Fruit fly (Drosophila melanogaster) whole organism, embryonic: ENCODE data around the gene eIF4G2.

Experiments used
- Adf1 ChIP-seq: fragments of 200-800 bp; sonication (Bioruptor generic); IDR thresholded peaks from 2 replicates; pipeline ENCODE4 v1.3.6; 2022; ENCODE audit warnings: missing biosample characterization, missing genetic modification characterization
- B-H1 ChIP-seq: fragments of 200-800 bp; sonication (Bioruptor generic); IDR thresholded peaks from 3 replicates; pipeline ENCODE4 v1.3.6; 2022; ENCODE audit warnings: missing biosample characterization, missing genetic modification characterization
- BtbVII ChIP-seq: fragments of 200-800 bp; sonication (Bioruptor generic); optimal IDR thresholded peaks from 3 replicates; lab custom pipeline; 2017; ENCODE audit warnings: missing biosample characterization, mild to moderate bottlenecking, missing genetic modification characterization
- CG10654 ChIP-seq: fragments of 200-800 bp; sonication (Bioruptor generic); optimal IDR thresholded peaks from 2 replicates; lab custom pipeline; 2016; ENCODE audit warnings: missing biosample characterization, missing genetic modification characterization
- CG11247 ChIP-seq: fragments of 200-800 bp; sonication (Bioruptor generic); IDR thresholded peaks from 2 replicates; pipeline ENCODE4 v1.3.6; 2022; ENCODE audit warnings: missing biosample characterization, missing genetic modification characterization
- CG12236 ChIP-seq: fragments of 200-800 bp; sonication (Bioruptor generic); optimal IDR thresholded peaks from 2 replicates; lab custom pipeline; 2016; ENCODE audit warnings: missing biosample characterization, missing genetic modification characterization
- CG12769 ChIP-seq: fragments of 200-800 bp; sonication (Bioruptor generic); optimal IDR thresholded peaks from 2 replicates; lab custom pipeline; 2019; ENCODE audit warnings: missing biosample characterization, mild to moderate bottlenecking, missing genetic modification characterization, moderate library complexity
- CG12942 ChIP-seq: fragments of 200-800 bp; sonication (Bioruptor generic); optimal IDR thresholded peaks from 3 replicates; lab custom pipeline; 2016; ENCODE audit warnings: missing biosample characterization, missing genetic modification characterization
- CG1647 ChIP-seq: fragments of 200-800 bp; sonication (Bioruptor generic); optimal IDR thresholded peaks from 3 replicates; lab custom pipeline; 2016; ENCODE audit warnings: missing biosample characterization, missing genetic modification characterization
- CG16779 ChIP-seq: fragments of 200-800 bp; sonication (Bioruptor generic); IDR thresholded peaks from 2 replicates; pipeline ENCODE4 v1.3.6; 2022; ENCODE audit warnings: missing biosample characterization, missing genetic modification characterization
- CG16863 ChIP-seq: fragments of 200-800 bp; sonication (Bioruptor generic); optimal IDR thresholded peaks from 3 replicates; lab custom pipeline; 2016; ENCODE audit warnings: missing biosample characterization, missing genetic modification characterization
- CG17385 ChIP-seq: fragments of 200-800 bp; sonication (Bioruptor generic); optimal IDR thresholded peaks from 3 replicates; lab custom pipeline; 2018; ENCODE audit warnings: missing biosample characterization, mild to moderate bottlenecking, missing genetic modification characterization
- CG17568 ChIP-seq: fragments of 200-800 bp; sonication (Bioruptor generic); optimal IDR thresholded peaks from 2 replicates; lab custom pipeline; 2018; ENCODE audit warnings: missing biosample characterization, mild to moderate bottlenecking, missing genetic modification characterization, moderate library complexity
- CG17612 ChIP-seq: fragments of 200-800 bp; sonication (Bioruptor generic); IDR thresholded peaks from 2 replicates; pipeline ENCODE4 v1.3.6; 2022; ENCODE audit warnings: missing biosample characterization, missing genetic modification characterization
- CG17912 ChIP-seq: fragments of 200-800 bp; sonication (Bioruptor generic); optimal IDR thresholded peaks from 2 replicates; lab custom pipeline; 2018; ENCODE audit warnings: missing biosample characterization, mild to moderate bottlenecking, missing genetic modification characterization
- CG18764 ChIP-seq: fragments of 200-800 bp; sonication (Bioruptor generic); optimal IDR thresholded peaks from 3 replicates; lab custom pipeline; 2016; ENCODE audit warnings: missing biosample characterization, missing genetic modification characterization
- CG2120 ChIP-seq: fragments of 200-800 bp; sonication (Bioruptor generic); optimal IDR thresholded peaks from 3 replicates; lab custom pipeline; 2016; ENCODE audit warnings: missing biosample characterization, missing genetic modification characterization
- CG2199 ChIP-seq: fragments of 200-800 bp; sonication (Bioruptor generic); IDR thresholded peaks from 3 replicates; pipeline ENCODE4 v1.3.6; 2022; ENCODE audit warnings: missing biosample characterization, missing genetic modification characterization
- CG31365 ChIP-seq: fragments of 200-800 bp; sonication (Bioruptor generic); optimal IDR thresholded peaks from 2 replicates; lab custom pipeline; 2018; ENCODE audit warnings: missing biosample characterization, mild to moderate bottlenecking, missing genetic modification characterization
- CG3726 ChIP-seq: fragments of 200-800 bp; sonication (Bioruptor generic); IDR thresholded peaks from 3 replicates; pipeline ENCODE4, ENCODE4 v1.3.6; 2022; ENCODE audit warnings: missing biosample characterization, missing genetic modification characterization
- CG5180 ChIP-seq: fragments of 200-800 bp; sonication (Bioruptor generic); optimal IDR thresholded peaks from 3 replicates; lab custom pipeline; 2017; ENCODE audit warnings: missing biosample characterization, missing genetic modification characterization, mild to moderate bottlenecking, moderate library complexity, missing genetic modification reagents
- CG6689 ChIP-seq: fragments of 200-800 bp; sonication (Bioruptor generic); IDR thresholded peaks from 2 replicates; pipeline ENCODE4 v1.3.6; 2022; ENCODE audit warnings: missing biosample characterization, missing genetic modification characterization
- CG7839 ChIP-seq: fragments of 200-800 bp; sonication (Bioruptor generic); optimal IDR thresholded peaks from 3 replicates; lab custom pipeline; 2018; ENCODE audit warnings: missing biosample characterization, mild to moderate bottlenecking, missing genetic modification characterization, moderate library complexity
- CG8089 ChIP-seq: fragments of 200-800 bp; sonication (Bioruptor generic); optimal IDR thresholded peaks from 3 replicates; lab custom pipeline; 2016; ENCODE audit warnings: missing biosample characterization, missing genetic modification characterization
- CG9215 ChIP-seq: fragments of 200-800 bp; sonication (Bioruptor generic); IDR thresholded peaks from 2 replicates; pipeline ENCODE4 v1.3.6; 2022; ENCODE audit warnings: missing biosample characterization, missing genetic modification characterization
- CoRest ChIP-seq: fragments of 200-800 bp; sonication (Bioruptor generic); optimal IDR thresholded peaks from 3 replicates; lab custom pipeline; 2018; ENCODE audit warnings: missing biosample characterization, mild to moderate bottlenecking, missing genetic modification characterization, moderate library complexity
- CrebB ChIP-seq: fragments of 200-800 bp; sonication (Bioruptor generic); optimal IDR thresholded peaks from 3 replicates; lab custom pipeline; 2018; ENCODE audit warnings: missing biosample characterization, mild to moderate bottlenecking, missing genetic modification characterization
- Dfd ChIP-seq, 2 experiments: fragments of >200 bp; optimal IDR thresholded peaks; 2 replicates each; lab custom pipeline; 2017; ENCODE audit warnings: missing biosample characterization in 2 of 2, missing genetic modification characterization in 2 of 2
- Dip2 ChIP-seq: fragments of 200-800 bp; sonication (Bioruptor generic); IDR thresholded peaks from 2 replicates; pipeline ENCODE4 v1.3.6; 2022; ENCODE audit warnings: missing biosample characterization, missing genetic modification characterization
- Dp ChIP-seq: fragments of 200-800 bp; sonication (Bioruptor generic); optimal IDR thresholded peaks from 2 replicates; lab custom pipeline; 2018; ENCODE audit warnings: missing biosample characterization, mild to moderate bottlenecking, missing genetic modification characterization, moderate library complexity
- Drgx ChIP-seq: fragments of 200-800 bp; sonication (Bioruptor generic); IDR thresholded peaks from 2 replicates; pipeline ENCODE4 v1.3.6; 2022; ENCODE audit warnings: missing biosample characterization, missing genetic modification characterization
- Fer1 ChIP-seq: fragments of 200-800 bp; sonication (Bioruptor generic); optimal IDR thresholded peaks from 2 replicates; lab custom pipeline; 2017; ENCODE audit warnings: missing biosample characterization, mild to moderate bottlenecking, missing genetic modification characterization
- GATAe ChIP-seq: fragments of 200-800 bp; sonication (Bioruptor generic); conservative IDR thresholded peaks from 2 replicates; pipeline ENCODE4 v1.3.6; 2022; ENCODE audit warnings: missing biosample characterization, missing genetic modification characterization
- HmgD ChIP-seq: fragments of 200-800 bp; sonication (Bioruptor generic); optimal IDR thresholded peaks from 3 replicates; lab custom pipeline; 2016; ENCODE audit warnings: missing biosample characterization, missing genetic modification characterization
- Hr3 ChIP-seq: fragments of 200-800 bp; sonication (Bioruptor generic); optimal IDR thresholded peaks from 3 replicates; lab custom pipeline; 2016; ENCODE audit warnings: missing biosample characterization, missing genetic modification characterization
- Lim3 ChIP-seq: fragments of 200-800 bp; sonication (Bioruptor generic); IDR thresholded peaks from 2 replicates; pipeline ENCODE4 v1.3.6; 2022; ENCODE audit warnings: missing biosample characterization, missing genetic modification characterization
- MESR4 ChIP-seq: fragments of 200-800 bp; sonication (Bioruptor generic); optimal IDR thresholded peaks from 2 replicates; lab custom pipeline; 2018; ENCODE audit warnings: missing biosample characterization, mild to moderate bottlenecking, missing genetic modification characterization, moderate library complexity
- Max ChIP-seq: fragments of 200-800 bp; sonication (Bioruptor generic); optimal IDR thresholded peaks from 2 replicates; lab custom pipeline; 2016; ENCODE audit warnings: missing biosample characterization, mild to moderate bottlenecking, missing genetic modification characterization
- NK7.1 ChIP-seq: fragments of 200-800 bp; sonication (Bioruptor generic); optimal IDR thresholded peaks from 3 replicates; lab custom pipeline; 2016; ENCODE audit warnings: missing biosample characterization, missing genetic modification characterization
- Sin3A ChIP-seq: fragments of >200 bp; optimal IDR thresholded peaks from 2 replicates; lab custom pipeline; 2018
- Six4 ChIP-seq: fragments of 200-800 bp; sonication (Bioruptor generic); optimal IDR thresholded peaks from 2 replicates; lab custom pipeline; 2016; ENCODE audit warnings: missing biosample characterization, missing genetic modification characterization
- al ChIP-seq: fragments of 200-800 bp; sonication (Bioruptor generic); IDR thresholded peaks from 2 replicates; pipeline ENCODE4 v1.3.6; 2022; ENCODE audit warnings: missing biosample characterization, missing genetic modification characterization
- ara ChIP-seq: fragments of 200-800 bp; sonication (Bioruptor generic); IDR thresholded peaks from 2 replicates; pipeline ENCODE4 v1.3.6; 2022; ENCODE audit warnings: missing biosample characterization, missing genetic modification characterization
- chn ChIP-seq: fragments of 200-800 bp; sonication (Bioruptor generic); optimal IDR thresholded peaks from 2 replicates; lab custom pipeline; 2016; ENCODE audit warnings: missing biosample characterization, missing genetic modification characterization
- crp ChIP-seq, 2 experiments: fragments of 200-800 bp; sonication (Bioruptor generic); optimal IDR thresholded peaks; 2 replicates in 1 of 2; 3 replicates in 1 of 2; lab custom pipeline; 2017; ENCODE audit warnings: missing biosample characterization in 2 of 2, missing genetic modification characterization in 2 of 2, mild to moderate bottlenecking in 1 of 2, moderate library complexity in 1 of 2
- grn ChIP-seq: fragments of 200-800 bp; sonication (Bioruptor generic); optimal IDR thresholded peaks from 3 replicates; lab custom pipeline; 2017; ENCODE audit warnings: missing biosample characterization, missing genetic modification characterization
- peb ChIP-seq: fragments of 200-800 bp; sonication (Bioruptor generic); IDR thresholded peaks from 2 replicates; pipeline ENCODE4 v1.3.6; 2022; ENCODE audit warnings: missing biosample characterization, missing genetic modification characterization
- pfk ChIP-seq: fragments of 200-800 bp; sonication (Bioruptor generic); optimal IDR thresholded peaks from 2 replicates; lab custom pipeline; 2018; ENCODE audit warnings: missing biosample characterization, mild to moderate bottlenecking, missing genetic modification characterization, moderate library complexity
- ranshi ChIP-seq: fragments of 200-800 bp; sonication (Bioruptor generic); IDR thresholded peaks from 2 replicates; pipeline ENCODE4 v1.3.6; 2022; ENCODE audit warnings: missing biosample characterization, missing genetic modification characterization
- sob ChIP-seq: fragments of 200-800 bp; sonication (Bioruptor generic); IDR thresholded peaks from 2 replicates; pipeline ENCODE4 v1.3.6; 2022; ENCODE audit warnings: missing biosample characterization, missing genetic modification characterization
- zfh1 ChIP-seq: fragments of 200-800 bp; sonication (Bioruptor generic); IDR thresholded peaks from 3 replicates; pipeline ENCODE4 v1.3.6; 2022; ENCODE audit warnings: missing biosample characterization, missing genetic modification characterization

eIF4G2 gene

DNA sequence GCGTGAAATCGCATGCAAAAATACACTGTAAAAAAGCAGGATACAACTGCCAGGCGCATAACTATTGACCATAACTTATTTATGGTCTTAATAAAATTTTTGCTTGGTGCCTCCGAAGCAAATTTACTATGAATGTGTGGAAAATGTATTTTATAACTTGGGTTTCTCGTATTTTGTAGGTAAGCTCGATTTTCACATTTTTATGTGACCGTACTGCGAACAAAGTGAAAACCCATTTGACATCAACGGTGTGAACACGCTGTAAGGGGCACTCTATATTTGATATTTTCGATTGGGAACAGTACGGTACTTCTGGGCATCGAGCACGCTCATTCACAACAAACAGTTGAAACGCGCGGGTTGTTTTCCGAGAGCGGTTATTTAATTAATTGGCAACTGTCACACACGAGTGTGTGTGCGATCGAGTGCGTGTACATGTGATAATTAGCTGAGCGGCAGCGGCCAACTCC, 37.5 kb downstream of the eIF4G2 start, which contains the start of the genes Nup98-96 and mbc (continued):
- peak; percentile 59 for TF ChIP-seq Fer1 (GFP tag; lab: Kevin White, UChicago)
- peak; percentile 89 for TF ChIP-seq CG12942 (GFP tag; lab: Kevin White, UChicago)
- TF ChIP-seq CG17612: no peak
- peak; percentile 75; the same call in 2 of the 3 replicates for TF ChIP-seq CG3726 (GFP tag; lab: Robert Waterston, UW)
- peak; percentile 76 for TF ChIP-seq al (GFP tag; lab: Robert Waterston, UW)
- peak; percentile 91 for TF ChIP-seq chn (GFP tag; lab: Kevin White, UChicago)
- peak; percentile 39 for TF ChIP-seq MESR4 (GFP tag; lab: Kevin White, UChicago)
- TF ChIP-seq CG16863 (GFP tag; lab: Kevin White, UChicago): peak; percentile 89
- TF ChIP-seq CG17912 (GFP tag; lab: Kevin White, UChicago): no peak
- peak; percentile 84 for TF ChIP-seq CG12236 (GFP tag; lab: Kevin White, UChicago)
- peak in 1 of 2 experiments; percentile 76 for TF ChIP-seq Dfd (GFP tag; optimal IDR thresholded peaks at IDR 0.05; lab: Kevin White, UChicago)
- peak; percentile 53 for TF ChIP-seq CG17385 (GFP tag; lab: Kevin White, UChicago)
- TF ChIP-seq CG12769 (tag; lab: Kevin White, UChicago): peak; percentile 86
- TF ChIP-seq CG2199 (GFP tag; lab: Robert Waterston, UW): no peak; the same call in 2 of the 3 replicates
- peak; percentile 90 for TF ChIP-seq Hr3 (GFP tag; lab: Kevin White, UChicago)
- peak; percentile 81 for TF ChIP-seq CG10654 (GFP tag; lab: Kevin White, UChicago)
- TF ChIP-seq CG5180 (GFP tag; lab: Kevin White, UChicago): peak; percentile 58
- peak; percentile 70; the same call in 2 of the 3 replicates for TF ChIP-seq zfh1 (GFP tag; lab: Robert Waterston, UW)
- peak; percentile 87 for TF ChIP-seq CG8089
- TF ChIP-seq CoRest (tag; lab: Kevin White, UChicago): peak; percentile 93
- peak; percentile 84 for TF ChIP-seq ranshi
- peak; percentile 88 for TF ChIP-seq Max
- TF ChIP-seq CG16779 (GFP tag; lab: Robert Waterston, UW): no peak
- peak; percentile 96 for TF ChIP-seq HmgD (GFP tag; lab: Kevin White, UChicago)
- TF ChIP-seq CG31365 (tag; lab: Kevin White, UChicago): no peak
- peak; percentile 27; the same call in 1 of the 2 replicates for TF ChIP-seq GATAe (GFP tag; lab: Robert Waterston, UW)
- peak; percentile 79 for TF ChIP-seq CG6689 (GFP tag; lab: Robert Waterston, UW)
- TF ChIP-seq ara (GFP tag; lab: Robert Waterston, UW): peak; percentile 78
- TF ChIP-seq Dp (GFP tag; lab: Kevin White, UChicago): peak; percentile 49
- peak; percentile 56 for TF ChIP-seq Adf1 (GFP tag; lab: Robert Waterston, UW)
- TF ChIP-seq sob: peak; percentile 82
- peak; percentile 54 for TF ChIP-seq Drgx (GFP tag; lab: Robert Waterston, UW)
- no peak; the same call in 1 of the 2 replicates for TF ChIP-seq Lim3
- TF ChIP-seq pfk (GFP tag; lab: Kevin White, UChicago): peak; percentile 57
- peak; percentile 67 for TF ChIP-seq NK7.1
- TF ChIP-seq CG7839 (tag; lab: Kevin White, UChicago): peak; percentile 86
- peak; percentile 90 for TF ChIP-seq CG9215 (GFP tag; lab: Robert Waterston, UW)
- TF ChIP-seq B-H1 (GFP tag; lab: Robert Waterston, UW): peak; percentile 63
- TF ChIP-seq peb (GFP tag; lab: Robert Waterston, UW): peak; percentile 71
- peak in 1 of 2 experiments; percentile 56 for TF ChIP-seq crp (GFP tag; optimal IDR thresholded peaks at IDR 0.05; lab: Kevin White, UChicago)
- TF ChIP-seq grn (GFP tag; lab: Kevin White, UChicago): peak; percentile 3
- peak; percentile 67 for TF ChIP-seq Six4 (GFP tag; lab: Kevin White, UChicago)
- TF ChIP-seq CG1647: peak; percentile 89
- TF ChIP-seq CG2120 (GFP tag; lab: Kevin White, UChicago): peak; percentile 94
- TF ChIP-seq CG11247 (GFP tag; lab: Robert Waterston, UW): peak; percentile 79
- peak; percentile 37 for TF ChIP-seq CrebB (tag; lab: Kevin White, UChicago)
- peak; percentile 100 for TF ChIP-seq Sin3A (lab: Kevin White, UChicago)
- peak; percentile 73 for TF ChIP-seq CG18764 (GFP tag; lab: Kevin White, UChicago)
- TF ChIP-seq Dip2 (GFP tag; lab: Robert Waterston, UW): no peak
- TF ChIP-seq BtbVII (GFP tag; lab: Kevin White, UChicago): peak; percentile 51
- TF ChIP-seq CG17568 (GFP tag; lab: Kevin White, UChicago): no peak
